Fruit fly (Drosophila melanogaster) whole organism, embryonic: ENCODE measurements around the gene CG17329.
A peak's percentile ranks its signal among the peaks of the same experiment; 100 is the strongest.

Source experiments
- ATbp ChIP-seq: fragments of 200-800 bp; sonication (Bioruptor generic); optimal IDR thresholded peaks from 2 replicates; lab custom pipeline; 2017; ENCODE audit warnings: missing biosample characterization, mild to moderate bottlenecking, missing genetic modification characterization, missing genetic modification reagents
- Atf3 ChIP-seq: fragments of 200-800 bp; sonication (Bioruptor generic); optimal IDR thresholded peaks from 3 replicates; lab custom pipeline; 2016; ENCODE audit warnings: missing biosample characterization, missing genetic modification characterization
- BEAF-32 ChIP-seq: fragments of 200-800 bp; sonication (Bioruptor generic); optimal IDR thresholded peaks from 3 replicates; lab custom pipeline; 2017; ENCODE audit warnings: missing biosample characterization, missing genetic modification characterization, mild to moderate bottlenecking, moderate library complexity, missing genetic modification reagents
- CG1024 ChIP-seq: fragments of 200-800 bp; sonication (Bioruptor generic); IDR thresholded peaks from 2 replicates; pipeline ENCODE4 v1.3.6; 2022; ENCODE audit warnings: missing biosample characterization, missing genetic modification characterization
- CG11398 ChIP-seq: fragments of 200-800 bp; sonication (Bioruptor generic); optimal IDR thresholded peaks from 2 replicates; lab custom pipeline; 2016; ENCODE audit warnings: missing biosample characterization, missing genetic modification characterization
- CG11696 ChIP-seq: fragments of 200-800 bp; sonication (Bioruptor generic); IDR thresholded peaks from 2 replicates; pipeline ENCODE4 v1.3.6; 2022; ENCODE audit warnings: missing biosample characterization, missing genetic modification characterization
- CG12071 ChIP-seq: fragments of 200-800 bp; sonication (Bioruptor generic); optimal IDR thresholded peaks from 3 replicates; lab custom pipeline; 2018; ENCODE audit warnings: missing biosample characterization, mild to moderate bottlenecking, missing genetic modification characterization
- CG12236 ChIP-seq: fragments of 200-800 bp; sonication (Bioruptor generic); optimal IDR thresholded peaks from 2 replicates; lab custom pipeline; 2016; ENCODE audit warnings: missing biosample characterization, missing genetic modification characterization
- CG12391 ChIP-seq: fragments of 200-800 bp; sonication (Bioruptor generic); optimal IDR thresholded peaks from 3 replicates; lab custom pipeline; 2018; ENCODE audit warnings: missing biosample characterization, mild to moderate bottlenecking, missing genetic modification characterization, moderate library complexity
- CG13424 ChIP-seq: fragments of 200-800 bp; sonication (Bioruptor generic); optimal IDR thresholded peaks from 2 replicates; lab custom pipeline; 2019; ENCODE audit warnings: missing biosample characterization, mild to moderate bottlenecking, missing genetic modification characterization, moderate library complexity
- CG17829 ChIP-seq: fragments of 200-800 bp; optimal IDR thresholded peaks from 2 replicates; lab custom pipeline; 2019; ENCODE audit warnings: missing biosample characterization, mild to moderate bottlenecking, missing genetic modification characterization, moderate library complexity
- CG2116 ChIP-seq: fragments of 200-800 bp; sonication (Bioruptor generic); optimal IDR thresholded peaks from 3 replicates; lab custom pipeline; 2018; ENCODE audit warnings: missing biosample characterization, mild to moderate bottlenecking, missing genetic modification characterization
- CG2120 ChIP-seq: fragments of 200-800 bp; sonication (Bioruptor generic); optimal IDR thresholded peaks from 3 replicates; lab custom pipeline; 2016; ENCODE audit warnings: missing biosample characterization, missing genetic modification characterization
- CG30403 ChIP-seq: fragments of 200-800 bp; sonication (Bioruptor generic); optimal IDR thresholded peaks from 3 replicates; lab custom pipeline; 2016; ENCODE audit warnings: missing biosample characterization, missing genetic modification characterization
- CG33557 ChIP-seq: fragments of 200-800 bp; sonication (Bioruptor generic); optimal IDR thresholded peaks from 2 replicates; lab custom pipeline; 2019; ENCODE audit warnings: missing biosample characterization, mild to moderate bottlenecking, missing genetic modification characterization, moderate library complexity
- CG4820 ChIP-seq: fragments of 200-800 bp; sonication (Bioruptor generic); optimal IDR thresholded peaks from 3 replicates; lab custom pipeline; 2016; ENCODE audit warnings: missing biosample characterization, missing genetic modification characterization
- CG5180 ChIP-seq: fragments of 200-800 bp; sonication (Bioruptor generic); optimal IDR thresholded peaks from 3 replicates; lab custom pipeline; 2017; ENCODE audit warnings: missing biosample characterization, missing genetic modification characterization, mild to moderate bottlenecking, moderate library complexity, missing genetic modification reagents
- CG5953 ChIP-seq: fragments of 200-800 bp; sonication (Bioruptor generic); IDR thresholded peaks from 2 replicates; pipeline ENCODE4 v1.3.6; 2022; ENCODE audit warnings: missing biosample characterization, missing genetic modification characterization
- CG6813 ChIP-seq: fragments of 200-800 bp; sonication (Bioruptor generic); optimal IDR thresholded peaks from 2 replicates; lab custom pipeline; 2017; ENCODE audit warnings: missing biosample characterization, missing genetic modification characterization, mild to moderate bottlenecking, moderate library complexity, missing genetic modification reagents
- CG7839 ChIP-seq: fragments of 200-800 bp; sonication (Bioruptor generic); optimal IDR thresholded peaks from 3 replicates; lab custom pipeline; 2018; ENCODE audit warnings: missing biosample characterization, mild to moderate bottlenecking, missing genetic modification characterization, moderate library complexity
- CG8359 ChIP-seq: fragments of 200-800 bp; sonication (Bioruptor generic); optimal IDR thresholded peaks from 2 replicates; lab custom pipeline; 2017; ENCODE audit warnings: missing biosample characterization, mild to moderate bottlenecking, missing genetic modification characterization, borderline replicate concordance
- CG8478 ChIP-seq: fragments of >200 bp; optimal IDR thresholded peaks from 2 replicates; lab custom pipeline; 2018
- CHES-1-like ChIP-seq: fragments of 200-800 bp; sonication (Bioruptor generic); optimal IDR thresholded peaks from 2 replicates; lab custom pipeline; 2016; ENCODE audit warnings: missing biosample characterization, missing genetic modification characterization
- Dfd ChIP-seq, 2 experiments: fragments of >200 bp; optimal IDR thresholded peaks; 2 replicates each; lab custom pipeline; 2017; ENCODE audit warnings: missing biosample characterization in 2 of 2, missing genetic modification characterization in 2 of 2
- Dll ChIP-seq: fragments of 200-800 bp; sonication (Bioruptor generic); IDR thresholded peaks from 4 replicates; pipeline ENCODE4 v1.3.6; 2022; ENCODE audit warnings: missing biosample characterization, missing genetic modification characterization; ENCODE audit not compliant: partially characterized antibody
- E2f2 ChIP-seq: fragments of 200-800 bp; sonication (Bioruptor generic); IDR thresholded peaks from 2 replicates; pipeline ENCODE4 v1.3.6; 2022; ENCODE audit warnings: missing biosample characterization, missing genetic modification characterization
- Jarid2 ChIP-seq: fragments of 200-800 bp; sonication (Bioruptor generic); optimal IDR thresholded peaks from 3 replicates; lab custom pipeline; 2017; ENCODE audit warnings: mild to moderate bottlenecking, missing biosample characterization, missing genetic modification reagents, missing genetic modification characterization
- Lpt ChIP-seq: fragments of >200 bp; optimal IDR thresholded peaks from 2 replicates; lab custom pipeline; 2018; ENCODE audit warnings: missing biosample characterization, missing genetic modification characterization
- Med ChIP-seq: fragments of 200-800 bp; sonication (Bioruptor generic); peaks from one replicate; lab custom pipeline; 2016; ENCODE audit warnings: missing biosample characterization, missing genetic modification characterization, mild to moderate bottlenecking, inconsistent platforms, moderate library complexity
- Ssrp ChIP-seq: fragments of 200-800 bp; sonication (Bioruptor generic); optimal IDR thresholded peaks from 2 replicates; lab custom pipeline; 2018; ENCODE audit warnings: missing biosample characterization, mild to moderate bottlenecking, missing genetic modification characterization, moderate library complexity
- Taf1 ChIP-seq: fragments of 200-800 bp; sonication (Bioruptor generic); IDR thresholded peaks from 2 replicates; pipeline ENCODE4 v1.3.6; 2022; ENCODE audit warnings: missing biosample characterization, missing genetic modification characterization
- al ChIP-seq: fragments of 200-800 bp; sonication (Bioruptor generic); IDR thresholded peaks from 2 replicates; pipeline ENCODE4 v1.3.6; 2022; ENCODE audit warnings: missing biosample characterization, missing genetic modification characterization
- ase ChIP-seq: fragments of 200-800 bp; sonication (Bioruptor generic); IDR thresholded peaks from 3 replicates; pipeline ENCODE4 v1.3.6; 2022; ENCODE audit warnings: missing biosample characterization, missing genetic modification characterization
- bcd ChIP-seq: fragments of 200-800 bp; sonication (Bioruptor generic); optimal IDR thresholded peaks from 2 replicates; lab custom pipeline; 2017; ENCODE audit warnings: missing biosample characterization, mild to moderate bottlenecking, missing genetic modification characterization
- br ChIP-seq: fragments of >200 bp; optimal IDR thresholded peaks from 2 replicates; lab custom pipeline; 2017
- crc ChIP-seq: fragments of 200-800 bp; sonication (Bioruptor generic); optimal IDR thresholded peaks from 2 replicates; lab custom pipeline; 2016; ENCODE audit warnings: missing biosample characterization, missing genetic modification characterization
- dan ChIP-seq: fragments of 200-800 bp; sonication (Bioruptor generic); IDR thresholded peaks from 2 replicates; pipeline ENCODE4 v1.3.6; 2022; ENCODE audit warnings: missing biosample characterization, missing genetic modification characterization
- fd102C ChIP-seq: fragments of 200-800 bp; sonication (Bioruptor generic); optimal IDR thresholded peaks from 2 replicates; lab custom pipeline; 2018; ENCODE audit warnings: missing biosample characterization, mild to moderate bottlenecking, missing genetic modification characterization, moderate library complexity
- grau ChIP-seq: fragments of 200-800 bp; optimal IDR thresholded peaks from 3 replicates; lab custom pipeline; 2019; ENCODE audit warnings: missing biosample characterization, mild to moderate bottlenecking, missing genetic modification characterization, moderate library complexity
- inv ChIP-seq: fragments of 200-800 bp; sonication (Bioruptor generic); IDR thresholded peaks from 2 replicates; pipeline ENCODE4 v1.3.6; 2022; ENCODE audit warnings: missing biosample characterization, missing genetic modification characterization; ENCODE audit not compliant: partially characterized antibody
- jumu ChIP-seq: fragments of 200-800 bp; sonication (Bioruptor generic); optimal IDR thresholded peaks from 3 replicates; lab custom pipeline; 2016; ENCODE audit warnings: missing biosample characterization, missing genetic modification characterization
- kay ChIP-seq: fragments of 200-800 bp; sonication (Bioruptor generic); optimal IDR thresholded peaks from 2 replicates; lab custom pipeline; 2016; ENCODE audit warnings: missing biosample characterization, missing genetic modification characterization
- lilli ChIP-seq: fragments of 200-800 bp; sonication (Bioruptor generic); optimal IDR thresholded peaks from 3 replicates; lab custom pipeline; 2016; ENCODE audit warnings: missing biosample characterization, missing genetic modification characterization
- ro ChIP-seq: fragments of 200-800 bp; sonication (Bioruptor generic); IDR thresholded peaks from 2 replicates; pipeline ENCODE4 v1.3.6; 2022; ENCODE audit warnings: missing biosample characterization, missing genetic modification characterization
- sr ChIP-seq: fragments of 200-800 bp; sonication (Bioruptor generic); IDR thresholded peaks from 3 replicates; pipeline ENCODE4 v1.3.6; 2022; ENCODE audit warnings: missing biosample characterization, missing genetic modification characterization
- tx ChIP-seq: fragments of 200-800 bp; sonication (Bioruptor generic); optimal IDR thresholded peaks from 2 replicates; lab custom pipeline; 2016; ENCODE audit warnings: missing biosample characterization, missing genetic modification characterization
- wdn ChIP-seq: fragments of 200-800 bp; sonication (Bioruptor generic); IDR thresholded peaks from 2 replicates; pipeline ENCODE4 v1.3.6; 2022; ENCODE audit warnings: missing biosample characterization, missing genetic modification characterization
- wek ChIP-seq: fragments of 200-800 bp; sonication (Bioruptor generic); optimal IDR thresholded peaks from 3 replicates; lab custom pipeline; 2018; ENCODE audit warnings: missing biosample characterization, mild to moderate bottlenecking, missing genetic modification characterization, moderate library complexity
- wor ChIP-seq: fragments of 200-800 bp; sonication (Bioruptor generic); IDR thresholded peaks from 2 replicates; pipeline ENCODE4 v1.3.6; 2022; ENCODE audit warnings: missing biosample characterization, missing genetic modification characterization
- zf30C ChIP-seq: fragments of 200-800 bp; sonication (Bioruptor generic); optimal IDR thresholded peaks from 3 replicates; lab custom pipeline; 2018; ENCODE audit warnings: missing biosample characterization, mild to moderate bottlenecking, missing genetic modification characterization
- zfh1 ChIP-seq: fragments of 200-800 bp; sonication (Bioruptor generic); IDR thresholded peaks from 3 replicates; pipeline ENCODE4 v1.3.6; 2022; ENCODE audit warnings: missing biosample characterization, missing genetic modification characterization

CG17329 gene

dm6 chr2L:16285692-16286359, 5.3 kb upstream of the CG17329 start (continued):
- TF ChIP-seq wor (GFP tag; lab: Robert Waterston, UW) (no peak), CG30403 (GFP tag; lab: Kevin White, UChicago) (peak; percentile 82), crc (GFP tag; lab: Kevin White, UChicago) (peak; percentile 81), CG12391 (peak; percentile 90), lilli (GFP tag; lab: Kevin White, UChicago) (peak; percentile 86), Atf3 (GFP tag; lab: Kevin White, UChicago) (peak; percentile 74), Taf1 (GFP tag; lab: Robert Waterston, UW) (no peak), grau (peak; percentile 90), Med (GFP tag; lab: Kevin White, UChicago) (peak; percentile 98), br (lab: Kevin White, UChicago) (no peak), Lpt (no peak), CG7839 (tag; lab: Kevin White, UChicago) (peak; percentile 92), inv (GFP tag; lab: Robert Waterston, UW) (no peak), BEAF-32 (GFP tag; lab: Kevin White, UChicago) (no peak), sr (GFP tag; lab: Robert Waterston, UW) (no peak), CG8359 (GFP tag; lab: Kevin White, UChicago) (peak; percentile 78), fd102C (GFP tag; lab: Kevin White, UChicago) (peak; percentile 86), CG4820 (GFP tag; lab: Kevin White, UChicago) (peak; percentile 85), Dll (GFP tag; lab: Robert Waterston, UW) (no peak), ATbp (peak; percentile 83), zfh1 (GFP tag; lab: Robert Waterston, UW) (no peak), dan (no peak), zf30C (GFP tag; lab: Kevin White, UChicago) (peak; percentile 84), CG2116 (peak; percentile 36), CG12071 (GFP tag; lab: Kevin White, UChicago) (peak; percentile 90), CG11398 (peak; percentile 73), kay (GFP tag; lab: Kevin White, UChicago) (peak; percentile 83), jumu (GFP tag; lab: Kevin White, UChicago) (peak; percentile 72), CG6813 (GFP tag; lab: Kevin White, UChicago) (peak; percentile 80), Dfd (GFP tag; optimal IDR thresholded peaks at IDR 0.05; lab: Kevin White, UChicago) (no peak), CG11696 (GFP tag; lab: Robert Waterston, UW) (no peak), CG13424 (tag; lab: Kevin White, UChicago) (peak; percentile 87), CG12236 (GFP tag; lab: Kevin White, UChicago) (peak; percentile 84), E2f2 (GFP tag; lab: Robert Waterston, UW) (no peak), Ssrp (tag; lab: Kevin White, UChicago) (peak; percentile 91), CG1024 (no peak), Jarid2 (GFP tag; lab: Kevin White, UChicago) (peak; percentile 12), ro (GFP tag; lab: Robert Waterston, UW) (no peak), wek (GFP tag; lab: Kevin White, UChicago) (peak; percentile 68), al (GFP tag; lab: Robert Waterston, UW) (no peak), CG5953 (GFP tag; lab: Robert Waterston, UW) (no peak), tx (GFP tag; lab: Kevin White, UChicago) (peak; percentile 84), CG17829 (tag; lab: Kevin White, UChicago) (peak; percentile 89), wdn (no peak), CG33557 (peak; percentile 50), CHES-1-like (GFP tag; lab: Kevin White, UChicago) (peak; percentile 74), CG5180 (GFP tag; lab: Kevin White, UChicago) (peak; percentile 48), CG2120 (GFP tag; lab: Kevin White, UChicago) (peak; percentile 88), CG8478 (lab: Kevin White, UChicago) (no peak), bcd (GFP tag; lab: Kevin White, UChicago) (peak; percentile 87), ase (GFP tag; lab: Robert Waterston, UW) (no peak)
